Fruit fly (Drosophila melanogaster): ENCODE results near the gene CG8312.

dm6 chr3R:9644620-9645019, 53.5 kb downstream of the CG8312 start:
- TF ChIP-seq EcR (GFP tag; optimal IDR thresholded peaks at IDR 0.05) (no peak), CG14655 (GFP tag; optimal IDR thresholded peaks at IDR 0.05) (no peak), CG34367 (tag; optimal IDR thresholded peaks at IDR 0.05) (no peak)

All from whole organism, pupa.